Worm (Caenorhabditis elegans) whole organism, L4/young adult: Measurements from ENCODE around the gene rml-4.

Experiments
- W03F9.2 ChIP-seq: fragments of 150-350 bp; optimal IDR thresholded peaks from 2 replicates; lab custom pipeline; 2014; ENCODE audit warnings: missing biosample characterization, missing genetic modification characterization
- him-1 ChIP-seq: sonication (generic microtip); optimal IDR thresholded peaks from 2 replicates; lab custom pipeline; 2016; ENCODE audit warnings: missing genotype, missing genetic modification reagents, missing genetic modification characterization, missing compliant biosample characterization

- TF ChIP-seq him-1 (tag; lab: Kevin White, UChicago) (no peak), W03F9.2 (tag; lab: Kevin White, UChicago) (no peak)
Measured at ce11 chrII:4339882-4340281, 45.0 kb downstream of the rml-4 start, which contains the start of gene athp-2.
